Fruit fly (Drosophila melanogaster): Measurements from ENCODE around the gene Nmdar1.
A peak's percentile ranks its signal among the peaks of the same experiment; 100 is the strongest.

Nmdar1 gene

DNA sequence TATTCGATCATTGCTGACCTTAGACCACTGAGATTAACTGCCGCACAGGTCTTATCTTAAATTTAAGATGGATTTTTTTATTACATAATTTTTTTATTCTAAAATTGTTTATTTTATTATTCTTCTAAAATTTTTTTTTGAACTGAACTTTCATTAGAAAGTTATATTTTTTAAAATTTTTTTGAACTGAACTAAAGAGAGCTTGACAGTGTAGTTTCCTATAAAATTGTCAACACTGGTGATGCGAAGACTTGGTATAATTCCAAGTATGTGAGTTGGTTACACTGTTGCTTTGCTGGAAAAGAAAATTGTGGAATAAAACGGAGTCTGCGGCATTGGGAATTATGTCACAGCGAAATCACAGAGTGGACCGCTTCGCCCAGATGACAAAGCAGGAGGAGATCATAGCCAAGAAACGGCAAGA lies 37.8 kb downstream of the Nmdar1 start, which contains the start of gene CG31550:
TSS of gene CG31550 (plus strand) at position 249 of the 424 bp plus-strand sequence.
- TF ChIP-seq CG11617 (GFP tag; optimal IDR thresholded peaks at IDR 0.05) (peak; percentile 53), pad (GFP tag; optimal IDR thresholded peaks at IDR 0.05) (peak; percentile 31), kay (GFP tag; ENCODE audit: borderline replicate concordance) (no peak), CG7045 (GFP tag; optimal IDR thresholded peaks at IDR 0.05) (peak; percentile 46), CG33017 (tag; optimal IDR thresholded peaks at IDR 0.05) (peak; percentile 47), cic (GFP tag; optimal IDR thresholded peaks at IDR 0.05) (no peak), bab1 (GFP tag; optimal IDR thresholded peaks at IDR 0.05) (peak; percentile 27), Crg-1 (GFP tag; optimal IDR thresholded peaks at IDR 0.05) (no peak), Hr96 (GFP tag; optimal IDR thresholded peaks at IDR 0.05) (no peak), CG14711 (tag; optimal IDR thresholded peaks at IDR 0.05) (peak; percentile 71), tj (GFP tag; optimal IDR thresholded peaks at IDR 0.05) (peak; percentile 8), ovo (GFP tag; optimal IDR thresholded peaks at IDR 0.05) (no peak), Mnt (GFP tag; optimal IDR thresholded peaks at IDR 0.05) (no peak), CG12768 (GFP tag; optimal IDR thresholded peaks at IDR 0.05) (peak; percentile 24), CG7101 (tag; optimal IDR thresholded peaks at IDR 0.05) (peak; percentile 70), toe (GFP tag; optimal IDR thresholded peaks at IDR 0.05) (no peak), Clk (GFP tag; optimal IDR thresholded peaks at IDR 0.05) (no peak), CG1620 (GFP tag; optimal IDR thresholded peaks at IDR 0.05) (peak; percentile 68), cnc (optimal IDR thresholded peaks at IDR 0.05) (no peak), CG5204 (GFP tag; optimal IDR thresholded peaks at IDR 0.05) (peak; percentile 44)

DNA sequence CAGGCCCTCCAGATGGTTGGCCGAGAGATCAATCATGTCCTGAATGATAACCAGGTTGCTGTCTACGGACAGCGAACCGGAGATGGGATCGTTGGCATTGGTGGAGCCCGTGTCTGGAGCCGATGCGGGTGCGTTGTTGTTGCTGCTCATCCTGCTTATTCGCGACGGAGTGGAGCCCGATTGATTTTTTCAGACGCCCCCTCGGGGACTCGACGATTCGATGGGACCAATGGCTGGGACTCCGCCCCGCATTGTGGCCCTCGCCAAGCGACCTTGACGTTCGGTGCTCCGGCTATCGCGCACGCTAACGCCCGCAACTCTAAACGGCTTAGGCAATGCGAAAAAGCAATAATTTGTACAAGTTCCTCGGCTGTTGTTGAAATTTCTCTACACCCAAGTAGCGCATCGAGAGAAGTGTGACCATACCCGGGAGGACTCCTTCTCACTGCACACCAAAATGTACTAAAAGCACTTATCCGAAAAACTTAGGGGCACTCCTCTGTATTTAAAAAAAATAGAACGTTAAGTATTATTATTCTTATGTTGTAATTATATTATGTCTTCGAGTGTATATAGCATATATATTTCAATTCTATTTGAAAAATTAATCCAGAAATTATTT lies 39.5 kb downstream of the Nmdar1 start, which contains the start of gene ksr:
TSS of gene ksr (minus strand) at position 419 of the 622 bp plus-strand sequence.
- TF ChIP-seq CG14711 (tag; optimal IDR thresholded peaks at IDR 0.05) (peak; percentile 36), CG7101 (tag; optimal IDR thresholded peaks at IDR 0.05) (peak; percentile 70), toe (GFP tag; optimal IDR thresholded peaks at IDR 0.05) (no peak), bab1 (GFP tag; optimal IDR thresholded peaks at IDR 0.05) (peak; percentile 31), cic (GFP tag; optimal IDR thresholded peaks at IDR 0.05) (no peak), CG1620 (GFP tag; optimal IDR thresholded peaks at IDR 0.05) (no peak), CG33017 (tag; optimal IDR thresholded peaks at IDR 0.05) (peak; percentile 56), ovo (GFP tag; optimal IDR thresholded peaks at IDR 0.05) (no peak), pad (GFP tag; optimal IDR thresholded peaks at IDR 0.05) (no peak), CG12768 (GFP tag; optimal IDR thresholded peaks at IDR 0.05) (no peak)

DNA sequence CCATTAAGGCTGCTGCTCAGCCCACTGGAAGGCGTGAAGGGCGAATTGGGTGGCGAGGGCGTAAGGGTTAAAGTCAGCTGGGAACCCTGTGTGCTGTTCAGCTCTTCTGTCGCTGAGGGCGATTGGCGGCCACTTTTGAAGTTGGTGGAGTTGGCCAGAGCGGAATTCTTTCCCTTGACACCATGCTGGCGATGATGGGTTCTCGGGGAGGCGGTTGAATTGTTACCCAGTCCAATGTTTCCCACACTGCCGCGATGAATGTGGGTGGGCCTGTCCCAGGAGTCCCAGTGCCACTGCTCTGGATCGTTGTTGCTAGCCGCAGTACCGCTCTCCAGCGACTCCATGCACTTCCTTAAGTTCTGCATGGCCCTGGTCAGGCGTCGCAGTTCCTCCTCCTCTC lies 40.3 kb downstream of the Nmdar1 start:
- TF ChIP-seq cnc (optimal IDR thresholded peaks at IDR 0.05): no peak
- TF ChIP-seq CG11617 (GFP tag; optimal IDR thresholded peaks at IDR 0.05): no peak
- no peak for TF ChIP-seq pad (GFP tag; optimal IDR thresholded peaks at IDR 0.05)
- TF ChIP-seq cic (GFP tag; optimal IDR thresholded peaks at IDR 0.05): no peak
- no peak for TF ChIP-seq tj (GFP tag; optimal IDR thresholded peaks at IDR 0.05)
- no peak for TF ChIP-seq kay (GFP tag; ENCODE audit: borderline replicate concordance)
- TF ChIP-seq bab1 (GFP tag; optimal IDR thresholded peaks at IDR 0.05): no peak

DNA sequence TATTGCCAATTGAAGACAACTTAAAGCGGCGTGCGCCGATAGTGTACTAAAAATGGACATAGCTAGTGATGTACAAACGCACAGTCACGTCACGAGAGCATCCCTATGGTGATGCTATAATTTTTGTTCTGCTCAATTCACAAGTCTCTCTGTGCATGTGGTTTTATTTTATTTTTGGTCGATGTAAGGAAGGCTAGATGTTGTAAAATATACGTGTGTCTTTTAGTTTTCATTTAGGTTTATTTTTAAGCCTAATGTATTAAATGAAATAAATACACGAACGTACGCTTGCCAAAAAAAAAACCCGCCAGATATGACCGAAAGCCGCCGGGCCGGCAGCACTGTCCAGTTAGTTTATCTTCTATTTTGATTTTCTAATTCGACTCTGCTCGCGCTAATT lies 48.6 kb downstream of the Nmdar1 start, which contains the start of the genes CG45100, HDAC3 and Hcs:
TSS of gene CG45100 (minus strand) at position 50 of the 400 bp plus-strand sequence.
TSS of gene HDAC3 (minus strand) at position 50 of the 400 bp plus-strand sequence.
TSS of gene Hcs (plus strand) at position 349 of the 400 bp plus-strand sequence.
- TF ChIP-seq bab1 (GFP tag; optimal IDR thresholded peaks at IDR 0.05) (no peak), ovo (GFP tag; optimal IDR thresholded peaks at IDR 0.05) (no peak), cnc (optimal IDR thresholded peaks at IDR 0.05) (no peak), CG7045 (GFP tag; optimal IDR thresholded peaks at IDR 0.05) (no peak), CG12768 (GFP tag; optimal IDR thresholded peaks at IDR 0.05) (peak; percentile 59), CG14711 (tag; optimal IDR thresholded peaks at IDR 0.05) (peak; percentile 26), CG7101 (tag; optimal IDR thresholded peaks at IDR 0.05) (peak; percentile 31), pad (GFP tag; optimal IDR thresholded peaks at IDR 0.05) (peak; percentile 19), tj (GFP tag; optimal IDR thresholded peaks at IDR 0.05) (no peak), toe (GFP tag; optimal IDR thresholded peaks at IDR 0.05) (no peak), kay (GFP tag; ENCODE audit: borderline replicate concordance) (no peak), Mnt (GFP tag; optimal IDR thresholded peaks at IDR 0.05) (peak; percentile 28), CG5204 (GFP tag; optimal IDR thresholded peaks at IDR 0.05) (no peak), Crg-1 (GFP tag; optimal IDR thresholded peaks at IDR 0.05) (no peak), cic (GFP tag; optimal IDR thresholded peaks at IDR 0.05) (no peak), CG1620 (GFP tag; optimal IDR thresholded peaks at IDR 0.05) (peak; percentile 39), CG11617 (GFP tag; optimal IDR thresholded peaks at IDR 0.05) (peak; percentile 34), Hr96 (GFP tag; optimal IDR thresholded peaks at IDR 0.05) (no peak), Clk (GFP tag; optimal IDR thresholded peaks at IDR 0.05) (peak; percentile 29), CG33017 (tag; optimal IDR thresholded peaks at IDR 0.05) (no peak)

DNA sequence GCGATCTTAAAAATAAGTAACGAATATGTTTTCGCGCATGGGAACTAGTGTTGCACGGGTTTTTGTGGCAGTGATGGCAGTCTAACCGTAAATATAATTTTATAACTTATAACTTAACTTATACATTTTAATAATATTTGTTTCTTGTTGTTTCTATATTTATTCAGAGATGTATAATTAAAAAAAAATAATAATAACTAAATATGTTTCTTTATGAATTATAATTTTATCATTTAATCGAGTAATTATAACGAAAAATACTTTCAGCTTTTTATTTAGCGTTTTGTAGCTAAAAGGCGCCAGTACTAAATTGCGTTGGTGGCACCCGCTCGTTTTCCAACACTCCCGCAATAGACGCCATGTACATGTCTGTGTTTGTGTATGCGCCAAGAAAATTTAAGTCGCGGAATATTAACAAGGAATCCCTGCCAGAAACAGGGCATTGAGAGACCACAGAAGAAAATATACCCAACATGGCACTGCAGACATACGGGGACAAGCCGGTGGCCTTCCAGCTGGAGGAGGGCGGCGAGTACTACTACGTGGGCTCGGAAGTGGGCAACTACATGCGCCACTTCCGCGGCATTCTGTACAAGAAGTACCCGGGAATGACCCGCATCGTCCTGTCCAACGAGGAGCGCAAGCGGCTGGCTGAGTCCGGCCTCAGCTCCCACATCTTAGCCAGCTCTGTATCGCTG lies 52.4 kb downstream of the Nmdar1 start, which contains the start of the genes mRpL44 and Snr1:
TSS of gene mRpL44 (minus strand) at position 51 of the 698 bp plus-strand sequence.
TSS of gene Snr1 (plus strand) at position 341 of the 698 bp plus-strand sequence.
- TF ChIP-seq CG11617 (GFP tag; optimal IDR thresholded peaks at IDR 0.05) (peak; percentile 76), CG33017 (tag; optimal IDR thresholded peaks at IDR 0.05) (peak; percentile 72), tj (GFP tag; optimal IDR thresholded peaks at IDR 0.05) (no peak), Crg-1 (GFP tag; optimal IDR thresholded peaks at IDR 0.05) (peak; percentile 73), Clk (GFP tag; optimal IDR thresholded peaks at IDR 0.05) (no peak), CG14711 (tag; optimal IDR thresholded peaks at IDR 0.05) (peak; percentile 71), ovo (GFP tag; optimal IDR thresholded peaks at IDR 0.05) (peak; percentile 25), kay (GFP tag; ENCODE audit: borderline replicate concordance) (no peak), Mnt (GFP tag; optimal IDR thresholded peaks at IDR 0.05) (peak; percentile 72), pad (GFP tag; optimal IDR thresholded peaks at IDR 0.05) (peak; percentile 72), cic (GFP tag; optimal IDR thresholded peaks at IDR 0.05) (peak; percentile 44), Hr96 (GFP tag; optimal IDR thresholded peaks at IDR 0.05) (no peak), CG5204 (GFP tag; optimal IDR thresholded peaks at IDR 0.05) (no peak), CG7101 (tag; optimal IDR thresholded peaks at IDR 0.05) (peak; percentile 84), cnc (optimal IDR thresholded peaks at IDR 0.05) (no peak), bab1 (GFP tag; optimal IDR thresholded peaks at IDR 0.05) (peak; percentile 13), CG12768 (GFP tag; optimal IDR thresholded peaks at IDR 0.05) (peak; percentile 72), CG1620 (GFP tag; optimal IDR thresholded peaks at IDR 0.05) (peak; percentile 42), toe (GFP tag; optimal IDR thresholded peaks at IDR 0.05) (no peak), CG7045 (GFP tag; optimal IDR thresholded peaks at IDR 0.05) (peak; percentile 65)

Measured in whole organism, adult.